Fruit fly (Drosophila melanogaster) whole organism, embryonic: ENCODE measurements around the gene CG32642.

Source experiments
- CG10565 ChIP-seq: fragments of 200-800 bp; sonication (Bioruptor generic); optimal IDR thresholded peaks from 3 replicates; lab custom pipeline; 2016; ENCODE audit warnings: missing biosample characterization, mild to moderate bottlenecking, missing genetic modification characterization
- CG17361 ChIP-seq: fragments of 200-800 bp; sonication (Bioruptor generic); IDR thresholded peaks from 3 replicates; pipeline ENCODE4 v1.3.6; 2022; ENCODE audit warnings: missing biosample characterization, missing genetic modification characterization
- CG18764 ChIP-seq: fragments of 200-800 bp; sonication (Bioruptor generic); optimal IDR thresholded peaks from 3 replicates; lab custom pipeline; 2016; ENCODE audit warnings: missing biosample characterization, missing genetic modification characterization
- CG7928 ChIP-seq: fragments of 200-800 bp; sonication (Bioruptor generic); optimal IDR thresholded peaks from 2 replicates; lab custom pipeline; 2017; ENCODE audit warnings: missing biosample characterization, mild to moderate bottlenecking, missing genetic modification characterization
- Opbp ChIP-seq: fragments of 200-800 bp; sonication (Bioruptor generic); IDR thresholded peaks from 3 replicates; pipeline ENCODE4 v1.3.6; 2022; ENCODE audit warnings: missing biosample characterization, missing genetic modification characterization; ENCODE audit not compliant: partially characterized antibody
- jing ChIP-seq: fragments of 200-800 bp; sonication (Bioruptor generic); optimal IDR thresholded peaks from 2 replicates; lab custom pipeline; 2018; ENCODE audit warnings: missing biosample characterization, mild to moderate bottlenecking, missing genetic modification characterization
- psq ChIP-seq: fragments of 200-800 bp; sonication (Bioruptor generic); optimal IDR thresholded peaks from 2 replicates; lab custom pipeline; 2017; ENCODE audit warnings: missing biosample characterization, missing genetic modification characterization

- TF ChIP-seq Opbp (GFP tag; lab: Robert Waterston, UW) (no peak), CG17361 (GFP tag; lab: Robert Waterston, UW) (no peak), CG10565 (GFP tag; lab: Kevin White, UChicago) (no peak), psq (GFP tag; lab: Kevin White, UChicago) (no peak), jing (GFP tag; lab: Kevin White, UChicago) (no peak), CG7928 (GFP tag; lab: Kevin White, UChicago) (no peak), CG18764 (GFP tag; lab: Kevin White, UChicago) (no peak)
Measured at dm6 chrX:12967296-12967938, 8.4 kb downstream of the CG32642 start, which contains the start of gene Mur11Da.
